Fruit fly (Drosophila melanogaster): ENCODE data around the gene CG3808.

Gene CG3808

dm6 chr3L:19000413-19000812 is at the start of gene CG3808:
Gene CG3808 (minus strand): TSS chr3L:19000608.
- TF ChIP-seq CG17801 (GFP tag; optimal IDR thresholded peaks at IDR 0.05; ENCODE audit: partially characterized antibody) = no peak

dm6 chr3L:19049669-19050510 is 49.5 kb upstream of the CG3808 start:
- TF ChIP-seq CG17801 (GFP tag; optimal IDR thresholded peaks at IDR 0.05; ENCODE audit: partially characterized antibody) = no peak

- no peak for TF ChIP-seq CG17801 (GFP tag; optimal IDR thresholded peaks at IDR 0.05; ENCODE audit: partially characterized antibody)
These were observed 48.4 kb upstream of the CG3808 start for dm6 chr3L:19048761-19049160.

- TF ChIP-seq CG17801 (GFP tag; optimal IDR thresholded peaks at IDR 0.05; ENCODE audit: partially characterized antibody) = no peak
These were observed 47.8 kb upstream of the CG3808 start for dm6 chr3L:19048257-19048656.

dm6 chr3L:19046389-19047042 is 46.1 kb upstream of the CG3808 start:
- TF ChIP-seq CG17801 (GFP tag; optimal IDR thresholded peaks at IDR 0.05; ENCODE audit: partially characterized antibody) = no peak

dm6 chr3L:19045299-19046025 is 45.1 kb upstream of the CG3808 start, which contains the start of gene nkd:
Gene nkd (minus strand): TSS chr3L:19045449.
- TF ChIP-seq CG17801 (GFP tag; optimal IDR thresholded peaks at IDR 0.05; ENCODE audit: partially characterized antibody) = peak; percentile 18

- TF ChIP-seq CG17801 (GFP tag; optimal IDR thresholded peaks at IDR 0.05; ENCODE audit: partially characterized antibody) = peak; percentile 67
These were observed 44.3 kb upstream of the CG3808 start for dm6 chr3L:19044589-19045298.

- TF ChIP-seq CG17801 (GFP tag; optimal IDR thresholded peaks at IDR 0.05; ENCODE audit: partially characterized antibody) = no peak
These were observed 43.1 kb upstream of the CG3808 start for dm6 chr3L:19043464-19044034.

dm6 chr3L:19042501-19042900 is 42.1 kb upstream of the CG3808 start:
- TF ChIP-seq CG17801 (GFP tag; optimal IDR thresholded peaks at IDR 0.05; ENCODE audit: partially characterized antibody) = no peak

dm6 chr3L:19041665-19042385 is 41.4 kb upstream of the CG3808 start:
- TF ChIP-seq CG17801 (GFP tag; optimal IDR thresholded peaks at IDR 0.05; ENCODE audit: partially characterized antibody) = no peak

- TF ChIP-seq CG17801 (GFP tag; optimal IDR thresholded peaks at IDR 0.05; ENCODE audit: partially characterized antibody) = no peak
These were observed 40.8 kb upstream of the CG3808 start for dm6 chr3L:19041161-19041560.

dm6 chr3L:19040155-19040644 is 39.8 kb upstream of the CG3808 start:
- no peak for TF ChIP-seq CG17801 (GFP tag; optimal IDR thresholded peaks at IDR 0.05; ENCODE audit: partially characterized antibody)

dm6 chr3L:19037051-19037450 is 36.6 kb upstream of the CG3808 start:
- no peak for TF ChIP-seq CG17801 (GFP tag; optimal IDR thresholded peaks at IDR 0.05; ENCODE audit: partially characterized antibody)

dm6 chr3L:19036119-19036518 is 35.7 kb upstream of the CG3808 start:
- TF ChIP-seq CG17801 (GFP tag; optimal IDR thresholded peaks at IDR 0.05; ENCODE audit: partially characterized antibody) = no peak
